Worm (Caenorhabditis elegans) whole organism, L1 larva: Measurements from ENCODE around the gene C06B3.1.
A peak's percentile ranks its signal among the peaks of the same experiment; 100 is the strongest.

Experiments
- C16A3.4 ChIP-seq: fragments of 150-350 bp; optimal IDR thresholded peaks from 2 replicates; lab custom pipeline; 2014; ENCODE audit warnings: missing biosample characterization, missing genetic modification characterization
- Y116A8C.19 ChIP-seq: sonication (generic microtip); optimal IDR thresholded peaks from 2 replicates; lab custom pipeline; 2016; ENCODE audit warnings: missing compliant biosample characterization, missing genetic modification characterization, borderline replicate concordance
- blmp-1 ChIP-seq: fragments of 150-350 bp; optimal IDR thresholded peaks from 2 replicates; lab custom pipeline; 2014; ENCODE audit warnings: missing biosample characterization, missing genetic modification characterization
- ceh-88 ChIP-seq: fragments of 200-800 bp; sonication (Bioruptor generic); IDR thresholded peaks from 2 replicates; pipeline ENCODE4 v1.3.6; 2022; ENCODE audit warnings: missing genetic modification characterization, missing compliant biosample characterization
- ces-1 ChIP-seq: fragments of 150-350 bp; optimal IDR thresholded peaks from 2 replicates; lab custom pipeline; 2014; ENCODE audit warnings: missing biosample characterization, missing genetic modification reagents, missing genetic modification characterization
- dpl-1 ChIP-seq, 3 experiments: fragments of 150-350 bp in 2 of 3; sonication (generic microtip) in 1 of 3; optimal IDR thresholded peaks; 2 replicates each; lab custom pipeline; 2014 to 2017; ENCODE audit warnings: missing biosample characterization in 3 of 3, missing genetic modification characterization in 3 of 3, missing genetic modification reagents in 3 of 3
- efl-1 ChIP-seq, 4 experiments: fragments of 150-350 bp; optimal IDR thresholded peaks in 3 of 4; peaks in 1 of 4; 1 replicate in 1 of 4; 2 replicates in 3 of 4; lab custom pipeline; 2014; ENCODE audit warnings: missing biosample characterization in 2 of 4, missing genetic modification characterization in 2 of 4, missing genetic modification reagents in 2 of 4
- efl-3 ChIP-seq: fragments of 200-800 bp; sonication (Bioruptor generic); optimal IDR thresholded peaks from 2 replicates; lab custom pipeline; 2018; ENCODE audit warnings: mild to moderate bottlenecking, missing genetic modification characterization, missing compliant biosample characterization
- egl-27 ChIP-seq, 2 experiments: fragments of 150-350 bp in 1 of 2; sonication (generic microtip); optimal IDR thresholded peaks; 3 replicates each; lab custom pipeline; 2017 to 2018; ENCODE audit warnings: missing biosample characterization in 2 of 2, missing genetic modification characterization in 2 of 2, missing genetic modification reagents in 2 of 2
- elt-2 ChIP-seq: sonication (generic microtip); optimal IDR thresholded peaks from 2 replicates; lab custom pipeline; 2016; ENCODE audit warnings: missing genetic modification characterization, mild to moderate bottlenecking, inconsistent platforms, missing compliant biosample characterization, missing genetic modification reagents
- ets-5 ChIP-seq: fragments of 200-800 bp; sonication (Bioruptor generic); IDR thresholded peaks from 2 replicates; pipeline ENCODE4 v1.3.6; 2022; ENCODE audit warnings: missing genetic modification characterization, missing compliant biosample characterization
- isw-1 ChIP-seq: fragments of 200-800 bp; sonication (Bioruptor generic); IDR thresholded peaks from 2 replicates; pipeline ENCODE4 v1.3.6; 2022; ENCODE audit warnings: missing genetic modification characterization, missing compliant biosample characterization
- lin-13 ChIP-seq: fragments of 150-350 bp; optimal IDR thresholded peaks from 2 replicates; lab custom pipeline; 2014; ENCODE audit warnings: missing biosample characterization, missing genetic modification reagents, missing genetic modification characterization
- lin-14 ChIP-seq: fragments of 200-800 bp; sonication (Bioruptor generic); optimal IDR thresholded peaks from 2 replicates; lab custom pipeline; 2018; ENCODE audit warnings: mild to moderate bottlenecking, missing genetic modification characterization, moderate library complexity, missing compliant biosample characterization
- lin-35 ChIP-seq, 2 experiments: fragments of 150-350 bp; optimal IDR thresholded peaks; 2 replicates each; lab custom pipeline; 2014; ENCODE audit warnings: missing biosample characterization in 2 of 2, missing genetic modification characterization in 2 of 2, missing genetic modification reagents in 2 of 2
- lin-39 ChIP-seq: fragments of 150-350 bp; optimal IDR thresholded peaks from 2 replicates; lab custom pipeline; 2014; ENCODE audit warnings: missing biosample characterization, missing genetic modification reagents, missing genetic modification characterization
- lir-3 ChIP-seq: sonication (generic microtip); optimal IDR thresholded peaks from 2 replicates; lab custom pipeline; 2016; ENCODE audit warnings: mild to moderate bottlenecking, missing genetic modification characterization, moderate library complexity, missing compliant biosample characterization; ENCODE audit not compliant: poor library complexity
- lsy-2 ChIP-seq, 2 experiments: fragments of 150-350 bp; optimal IDR thresholded peaks; 2 replicates each; lab custom pipeline; 2014; ENCODE audit warnings: missing biosample characterization in 2 of 2, missing genetic modification characterization in 2 of 2
- mab-9 ChIP-seq: fragments of 200-800 bp; sonication (Bioruptor generic); IDR thresholded peaks from 2 replicates; pipeline ENCODE4 v1.3.6; 2022; ENCODE audit warnings: missing genetic modification reagents, missing genetic modification characterization, missing compliant biosample characterization
- mdl-1 ChIP-seq, 2 experiments: fragments of 150-350 bp; optimal IDR thresholded peaks; 2 replicates each; lab custom pipeline; 2014 to 2017; ENCODE audit warnings: missing biosample characterization in 2 of 2, missing genetic modification characterization in 2 of 2, inconsistent platforms in 1 of 2
- nhr-237 ChIP-seq: fragments of 150-350 bp; optimal IDR thresholded peaks from 2 replicates; lab custom pipeline; 2014; ENCODE audit warnings: missing biosample characterization, missing genetic modification characterization
- nhr-77 ChIP-seq: fragments of 150-350 bp; optimal IDR thresholded peaks from 2 replicates; lab custom pipeline; 2014; ENCODE audit warnings: missing biosample characterization, missing genetic modification characterization
- nhr-85 ChIP-seq: sonication (generic microtip); peaks from one replicate; lab custom pipeline; 2016; ENCODE audit warnings: missing genetic modification characterization, inconsistent platforms, missing compliant biosample characterization
- pax-3 ChIP-seq: fragments of 200-800 bp; sonication (Bioruptor generic); optimal IDR thresholded peaks from 2 replicates; lab custom pipeline; 2018; ENCODE audit warnings: mild to moderate bottlenecking, missing genetic modification characterization, moderate library complexity, missing compliant biosample characterization
- pqm-1 ChIP-seq: sonication (generic microtip); optimal IDR thresholded peaks from 3 replicates; lab custom pipeline; 2017; ENCODE audit warnings: missing biosample characterization, missing genetic modification characterization
- rnt-1 ChIP-seq: sonication (generic microtip); optimal IDR thresholded peaks from 2 replicates; lab custom pipeline; 2016; ENCODE audit warnings: mild to moderate bottlenecking, missing genetic modification characterization, moderate library complexity, missing compliant biosample characterization
- snu-23 ChIP-seq: sonication (generic microtip); optimal IDR thresholded peaks from 2 replicates; lab custom pipeline; 2016; ENCODE audit warnings: missing genetic modification characterization, missing compliant biosample characterization
- sptf-1 ChIP-seq: fragments of 150-350 bp; optimal IDR thresholded peaks from 2 replicates; lab custom pipeline; 2014; ENCODE audit warnings: missing biosample characterization, missing genetic modification characterization
- sup-37 ChIP-seq: fragments of 200-800 bp; sonication (Bioruptor generic); optimal IDR thresholded peaks from 2 replicates; lab custom pipeline; 2018; ENCODE audit warnings: mild to moderate bottlenecking, missing genetic modification characterization, missing compliant biosample characterization
- swsn-7 ChIP-seq: sonication (generic microtip); optimal IDR thresholded peaks from 2 replicates; lab custom pipeline; 2016; ENCODE audit warnings: missing genetic modification characterization, missing compliant biosample characterization
- unc-130 ChIP-seq: fragments of 150-350 bp; optimal IDR thresholded peaks from 2 replicates; lab custom pipeline; 2017; ENCODE audit warnings: missing biosample characterization, missing genetic modification characterization, inconsistent platforms
- unc-30 ChIP-seq: sonication (generic microtip); optimal IDR thresholded peaks from 2 replicates; lab custom pipeline; 2017; ENCODE audit warnings: missing biosample characterization, missing genetic modification characterization
- unc-62 ChIP-seq: fragments of 150-350 bp; optimal IDR thresholded peaks from 2 replicates; lab custom pipeline; 2014; ENCODE audit warnings: missing biosample characterization, missing genetic modification reagents, missing genetic modification characterization
- unc-86 ChIP-seq: sonication (generic microtip); optimal IDR thresholded peaks from 2 replicates; lab custom pipeline; 2016; ENCODE audit warnings: missing genetic modification characterization, missing compliant biosample characterization
- unc-98 ChIP-seq: fragments of 200-800 bp; sonication (Bioruptor generic); IDR thresholded peaks from 2 replicates; pipeline ENCODE4 v1.3.6; 2022; ENCODE audit warnings: missing genetic modification characterization, missing compliant biosample characterization
- vab-15 ChIP-seq: sonication (generic microtip); optimal IDR thresholded peaks from 2 replicates; lab custom pipeline; 2017; ENCODE audit warnings: missing genotype, mild to moderate bottlenecking, missing genetic modification characterization, missing compliant biosample characterization

C06B3.1 gene

DNA sequence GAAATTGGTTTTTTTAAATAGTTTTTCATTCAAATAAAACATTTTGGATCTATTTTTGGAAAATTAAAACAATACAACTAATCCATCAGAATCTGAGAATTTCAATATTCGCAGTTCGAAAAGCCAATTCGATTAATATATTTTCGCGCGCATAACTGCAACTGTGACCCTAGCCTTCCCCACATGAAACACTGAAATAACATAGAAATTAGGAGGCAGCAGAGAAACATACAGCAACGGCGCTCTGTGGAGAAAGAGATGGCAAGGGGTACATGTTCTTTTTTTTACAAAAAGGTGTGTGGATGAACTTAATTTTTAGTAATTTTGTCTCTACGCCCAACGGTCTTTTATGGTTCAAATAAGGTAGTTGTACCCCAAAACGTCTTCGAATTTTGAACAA is 22.4 kb upstream of the C06B3.1 start:
- no peak for TF ChIP-seq pax-3 (tag; lab: Kevin White, UChicago)
- peak in 1 of 2 experiments; percentile 41 for TF ChIP-seq lsy-2 (tag; optimal IDR thresholded peaks at IDR 0.05; lab: Kevin White, UChicago)
- peak; percentile 4 for TF ChIP-seq blmp-1
- TF ChIP-seq unc-30 (tag; lab: Kevin White, UChicago): no peak
- TF ChIP-seq unc-130: no peak
- TF ChIP-seq dpl-1 (GFP tag; optimal IDR thresholded peaks at IDR 0.05; lab: Kevin White, UChicago): peak; percentile 6 to 62 (median 56)
- no peak for TF ChIP-seq isw-1
- TF ChIP-seq lin-14 (GFP tag; lab: Kevin White, UChicago): peak; percentile 58
- peak; percentile 3 for TF ChIP-seq rnt-1 (tag; lab: Kevin White, UChicago)
- peak; percentile 19 to 55 for TF ChIP-seq lin-35 (GFP tag; optimal IDR thresholded peaks at IDR 0.05; lab: Kevin White, UChicago)
- TF ChIP-seq efl-1 (optimal IDR thresholded peaks at IDR 0.05; lab: Kevin White, UChicago): peak; percentile 39 to 54
- TF ChIP-seq efl-1 (GFP tag; optimal IDR thresholded peaks at IDR 0.05 in 1 of 2; lab: Kevin White, UChicago): peak; percentile 57 to 87
- no peak for TF ChIP-seq egl-27 (tag; optimal IDR thresholded peaks at IDR 0.05; lab: Kevin White, UChicago)
- no peak for TF ChIP-seq nhr-85 (tag; lab: Kevin White, UChicago)
- TF ChIP-seq snu-23 (GFP tag; lab: Kevin White, UChicago): peak; percentile 15
- TF ChIP-seq unc-86 (tag; lab: Kevin White, UChicago): no peak
- TF ChIP-seq efl-3 (GFP tag; lab: Kevin White, UChicago): no peak

DNA sequence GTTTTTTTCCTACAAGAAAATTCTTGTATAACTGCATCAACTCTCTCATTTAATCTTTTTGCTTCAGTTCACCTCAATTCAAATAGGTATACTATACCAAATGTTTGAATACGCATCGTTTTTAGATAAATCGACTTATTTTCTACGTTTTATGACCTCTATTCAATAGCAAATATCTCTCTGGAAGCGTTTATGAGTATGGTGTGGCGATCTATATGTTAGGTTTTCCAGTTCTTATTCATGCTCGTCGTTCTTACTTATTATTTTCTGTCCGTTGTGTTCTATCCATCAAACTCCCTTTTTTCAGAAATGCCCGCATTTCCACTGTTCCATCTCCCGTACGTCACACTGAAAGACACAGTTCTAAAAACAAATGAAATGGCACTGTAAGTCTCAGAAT is 22.0 kb upstream of the C06B3.1 start, which contains the start of gene T22G5.3:
TSS of gene T22G5.3 (plus strand) at position 301 of the 400 bp plus-strand sequence.
- no peak for TF ChIP-seq lir-3
- no peak for TF ChIP-seq vab-15 (tag; lab: Kevin White, UChicago)
- no peak for TF ChIP-seq pqm-1
- no peak for TF ChIP-seq elt-2
- TF ChIP-seq ces-1 (GFP tag; lab: Kevin White, UChicago): no peak
- no peak for TF ChIP-seq ceh-88 (GFP tag; lab: Robert Waterston, UW)
- TF ChIP-seq nhr-237 (tag; lab: Kevin White, UChicago): no peak
- TF ChIP-seq swsn-7 (tag; lab: Kevin White, UChicago): no peak
- no peak for TF ChIP-seq C16A3.4
- no peak for TF ChIP-seq lin-39 (tag; lab: Kevin White, UChicago)
- TF ChIP-seq unc-62 (GFP tag; lab: Kevin White, UChicago): no peak
- TF ChIP-seq Y116A8C.19 (tag; lab: Kevin White, UChicago): no peak
- no peak for TF ChIP-seq sup-37 (GFP tag; lab: Kevin White, UChicago)
- TF ChIP-seq mab-9 (GFP tag; lab: Robert Waterston, UW): no peak
- no peak for TF ChIP-seq unc-86 (tag; lab: Kevin White, UChicago)
- no peak for TF ChIP-seq lin-13
- TF ChIP-seq mdl-1 (tag; optimal IDR thresholded peaks at IDR 0.05; lab: Kevin White, UChicago): no peak
- no peak for TF ChIP-seq lin-14 (GFP tag; lab: Kevin White, UChicago)
- no peak for TF ChIP-seq nhr-77 (tag; lab: Kevin White, UChicago)
- TF ChIP-seq, all 84 proteins: peak for 0

DNA sequence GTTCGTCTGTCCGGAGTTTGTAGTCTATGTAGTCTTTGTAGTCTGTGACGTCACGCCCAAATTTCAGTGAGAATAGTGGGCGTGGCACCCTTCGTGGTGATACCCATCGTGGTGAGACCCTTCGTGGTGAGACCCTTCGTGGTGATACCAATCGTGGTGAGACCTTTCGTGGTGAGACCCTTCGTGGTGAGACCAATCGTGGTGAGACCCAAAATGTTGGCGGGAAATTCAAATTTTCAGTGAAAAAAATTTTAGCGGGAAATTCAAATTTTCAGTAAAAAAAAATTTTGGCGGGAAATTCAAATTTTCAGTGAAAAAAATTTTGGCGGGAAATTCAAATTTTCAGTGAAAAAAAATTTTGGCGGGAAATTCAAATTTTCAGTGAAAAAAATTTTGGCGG is 20.4 kb upstream of the C06B3.1 start:
- TF ChIP-seq unc-98 (GFP tag; lab: Robert Waterston, UW) (peak; percentile 53; the same call in 1 of the 2 replicates), isw-1 (peak; percentile 11; the same call in 1 of the 2 replicates)

DNA sequence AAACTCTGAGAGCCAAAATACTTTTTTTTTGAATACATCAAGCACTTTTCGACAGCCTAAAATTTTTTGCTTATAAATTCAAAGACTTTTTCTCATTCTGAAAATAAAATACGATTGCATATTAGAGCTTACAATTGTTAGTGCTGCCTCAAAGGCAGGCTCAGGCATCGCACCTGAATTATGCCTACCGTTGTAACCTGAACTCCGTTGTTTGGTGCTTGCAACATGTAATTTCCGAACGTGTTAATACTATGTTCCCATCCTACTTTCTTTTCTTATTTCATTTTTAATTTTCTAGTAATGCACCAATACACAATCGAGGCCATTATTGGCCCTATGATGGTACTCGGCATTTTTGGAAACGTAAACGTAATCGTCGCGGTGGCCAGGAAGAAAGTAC is 15.2 kb upstream of the C06B3.1 start, which contains the start of gene srsx-19:
TSS of gene srsx-19 (plus strand) at position 301 of the 400 bp plus-strand sequence.
- TF ChIP-seq sptf-1 (tag; lab: Kevin White, UChicago): no peak
- no peak for TF ChIP-seq ets-5 (GFP tag; lab: Robert Waterston, UW)
- no peak for TF ChIP-seq unc-130
- no peak for TF ChIP-seq efl-1 (optimal IDR thresholded peaks at IDR 0.05; lab: Kevin White, UChicago)
- no peak for TF ChIP-seq efl-1 (GFP tag; optimal IDR thresholded peaks at IDR 0.05 in 1 of 2; lab: Kevin White, UChicago)
- TF ChIP-seq, all 84 proteins: peak for 0
